Worm (Caenorhabditis elegans) whole organism, midembryonic: ENCODE data around the gene C02F5.13.

ENCODE experiments used
- T22C8.4 ChIP-seq: fragments of 200-800 bp; sonication (Bioruptor generic); IDR thresholded peaks from 2 replicates; pipeline ENCODE4 v1.3.6; 2022; ENCODE audit warnings: missing genetic modification characterization, missing compliant biosample characterization
- cog-1 ChIP-seq: sonication (generic microtip); optimal IDR thresholded peaks from 2 replicates; lab custom pipeline; 2016; ENCODE audit warnings: missing genetic modification characterization, missing compliant biosample characterization
- flt-1 ChIP-seq: fragments of 200-800 bp; sonication (Bioruptor generic); IDR thresholded peaks from 2 replicates; pipeline ENCODE4 v1.3.6; 2022; ENCODE audit warnings: missing genetic modification characterization, missing compliant biosample characterization
- klf-2 ChIP-seq: fragments of 200-800 bp; sonication (Bioruptor generic); conservative IDR thresholded peaks from 2 replicates; pipeline ENCODE4 v1.3.6; 2022; ENCODE audit warnings: missing genetic modification reagents, missing genetic modification characterization, missing compliant biosample characterization
- med-1 ChIP-seq: sonication (generic microtip); optimal IDR thresholded peaks from 2 replicates; lab custom pipeline; 2017; ENCODE audit warnings: missing genetic modification characterization, mild to moderate bottlenecking, missing compliant biosample characterization, antibody characterized with exemption, missing genetic modification reagents; ENCODE audit not compliant: insufficient read depth
- ref-1 ChIP-seq: fragments of 200-800 bp; sonication (Bioruptor generic); conservative IDR thresholded peaks from 2 replicates; pipeline ENCODE4 v1.3.6; 2022; ENCODE audit warnings: missing genetic modification reagents, missing genetic modification characterization, missing compliant biosample characterization
- tab-1 ChIP-seq: fragments of 200-800 bp; sonication (Bioruptor generic); IDR thresholded peaks from 2 replicates; pipeline ENCODE4 v1.3.6; 2022; ENCODE audit warnings: missing genetic modification characterization, missing compliant biosample characterization
- ztf-23 ChIP-seq: fragments of 200-800 bp; sonication (Bioruptor generic); IDR thresholded peaks from 2 replicates; pipeline ENCODE4 v1.3.6; 2022; ENCODE audit warnings: missing genetic modification reagents, missing genetic modification characterization, missing compliant biosample characterization
- ztf-29 ChIP-seq: fragments of 200-800 bp; sonication (Bioruptor generic); IDR thresholded peaks from 2 replicates; pipeline ENCODE4 v1.3.6; 2022; ENCODE audit warnings: missing genetic modification reagents, missing genetic modification characterization, missing compliant biosample characterization

Gene C02F5.13

DNA sequence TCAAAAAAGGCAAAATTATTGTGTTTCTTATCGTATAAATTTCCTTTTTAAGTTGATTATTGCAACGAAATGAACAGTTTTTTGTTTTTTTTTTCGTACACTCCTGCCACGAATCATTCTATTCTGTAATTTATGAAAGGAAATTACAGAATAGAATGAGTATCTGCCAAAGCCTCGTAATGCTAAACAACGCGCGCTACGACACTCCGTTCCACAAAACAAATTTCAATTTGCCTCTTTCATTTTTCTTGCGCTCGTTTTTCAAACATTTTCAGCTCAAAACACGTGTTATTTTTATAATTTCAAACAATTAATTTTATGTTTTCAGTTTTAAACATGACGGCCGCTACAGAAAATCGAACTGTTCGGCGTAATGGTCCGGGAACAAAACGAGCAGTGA, 22.4 kb upstream of the C02F5.13 start, which contains the start of gene mob-4:
Gene mob-4, plus strand, starts transcription at position 329 of the 400 bp plus-strand sequence.
- no peak for TF ChIP-seq cog-1 (tag; lab: Kevin White, UChicago)
- no peak for TF ChIP-seq med-1 (GFP tag; lab: Kevin White, UChicago)

ce11 chrIII:8226178-8226577, 21.0 kb upstream of the C02F5.13 start, which contains the start of gene rfs-1:
TSS of gene rfs-1 (plus strand) at chrIII:8226478.
- TF ChIP-seq cog-1 (tag; lab: Kevin White, UChicago) (no peak), flt-1 (GFP tag; lab: Robert Waterston, UW) (no peak), ztf-23 (GFP tag; lab: Robert Waterston, UW) (no peak), tab-1 (no peak), med-1 (GFP tag; lab: Kevin White, UChicago) (no peak), ztf-29 (no peak), klf-2 (GFP tag; lab: Robert Waterston, UW) (no peak), T22C8.4 (no peak), ref-1 (GFP tag; lab: Robert Waterston, UW) (no peak)

- TF ChIP-seq flt-1 (GFP tag; lab: Robert Waterston, UW) (peak; percentile 63), ztf-29 (no peak), T22C8.4 (no peak), tab-1 (no peak), ztf-23 (GFP tag; lab: Robert Waterston, UW) (no peak), klf-2 (GFP tag; lab: Robert Waterston, UW) (no peak), cog-1 (tag; lab: Kevin White, UChicago) (no peak), ref-1 (GFP tag; lab: Robert Waterston, UW) (no peak)
Observed at ce11 chrIII:8227511-8227910, 19.6 kb upstream of the C02F5.13 start, which contains the start of gene fbxl-1. TSS of gene fbxl-1 (plus strand) at chrIII:8227830.

ce11 chrIII:8228916-8229315, 18.2 kb upstream of the C02F5.13 start:
- TF ChIP-seq flt-1 (GFP tag; lab: Robert Waterston, UW) (no peak), med-1 (GFP tag; lab: Kevin White, UChicago) (no peak), T22C8.4 (no peak), ref-1 (GFP tag; lab: Robert Waterston, UW) (no peak), cog-1 (tag; lab: Kevin White, UChicago) (no peak), klf-2 (GFP tag; lab: Robert Waterston, UW) (no peak), tab-1 (no peak), ztf-29 (no peak), ztf-23 (GFP tag; lab: Robert Waterston, UW) (no peak)

ce11 chrIII:8229480-8229879, 17.7 kb upstream of the C02F5.13 start:
- TF ChIP-seq ref-1 (GFP tag; lab: Robert Waterston, UW) (no peak), flt-1 (GFP tag; lab: Robert Waterston, UW) (no peak), klf-2 (GFP tag; lab: Robert Waterston, UW) (no peak)

- TF ChIP-seq ztf-23 (GFP tag; lab: Robert Waterston, UW) = no peak
- TF ChIP-seq ztf-29 = no peak
- TF ChIP-seq tab-1 = no peak
- no peak for TF ChIP-seq klf-2 (GFP tag; lab: Robert Waterston, UW)
- TF ChIP-seq T22C8.4 = no peak
- TF ChIP-seq cog-1 (tag; lab: Kevin White, UChicago) = no peak
- TF ChIP-seq ref-1 (GFP tag; lab: Robert Waterston, UW) = no peak
Observed at ce11 chrIII:8232634-8233033, 14.5 kb upstream of the C02F5.13 start, which contains the start of gene henn-1. TSS of gene henn-1 (plus strand) at chrIII:8232651.

DNA sequence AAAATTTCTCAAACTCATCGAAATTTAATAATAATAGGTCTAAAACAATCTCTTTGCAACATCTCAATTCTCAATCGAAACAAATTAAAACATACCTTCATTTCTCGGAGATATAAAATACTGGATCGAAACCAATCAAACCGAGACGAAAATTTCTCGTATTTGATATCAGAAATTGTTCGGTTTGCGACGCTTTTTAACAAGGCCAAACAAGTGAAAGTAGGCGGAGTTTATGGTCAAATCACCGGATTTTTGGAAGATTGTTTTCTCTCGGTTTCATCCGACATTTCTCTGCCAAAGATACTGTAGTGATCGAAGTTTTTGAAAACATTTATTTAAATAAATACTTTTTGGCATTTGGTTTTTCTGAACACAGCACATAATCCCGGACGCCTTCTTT, 11.8 kb upstream of the C02F5.13 start, which contains the start of gene C02F5.14:
Gene C02F5.14, minus strand, starts transcription at position 157 of the 400 bp plus-strand sequence.
- TF ChIP-seq T22C8.4 = no peak
- TF ChIP-seq ztf-23 (GFP tag; lab: Robert Waterston, UW) = no peak
- no peak for TF ChIP-seq med-1 (GFP tag; lab: Kevin White, UChicago)

DNA sequence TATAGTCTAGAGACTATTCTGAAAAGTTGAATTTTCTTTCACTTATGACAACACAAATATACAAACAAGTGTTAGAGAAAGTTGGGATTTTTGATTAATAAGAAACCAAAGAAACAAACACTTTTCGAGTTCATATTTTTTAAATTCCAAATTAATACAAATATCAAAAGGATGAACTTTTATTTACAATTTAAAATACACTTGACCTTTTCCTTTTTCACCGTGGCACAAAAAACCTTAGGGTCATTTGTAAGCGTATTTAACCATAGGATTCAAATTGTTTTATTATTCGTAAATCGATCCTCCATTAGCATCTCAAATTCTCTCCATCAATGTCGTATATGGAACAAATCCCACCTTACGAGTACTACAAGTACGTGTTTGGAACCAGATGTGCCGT, 11.3 kb upstream of the C02F5.13 start, which contains the start of gene C02F5.5:
Gene C02F5.5, plus strand, starts transcription at position 301 of the 400 bp plus-strand sequence.
- no peak for TF ChIP-seq ref-1 (GFP tag; lab: Robert Waterston, UW)
- TF ChIP-seq ztf-23 (GFP tag; lab: Robert Waterston, UW) = no peak
- TF ChIP-seq klf-2 (GFP tag; lab: Robert Waterston, UW) = no peak
- TF ChIP-seq flt-1 (GFP tag; lab: Robert Waterston, UW) = no peak
- TF ChIP-seq tab-1 = no peak
- TF ChIP-seq T22C8.4 = no peak
- TF ChIP-seq med-1 (GFP tag; lab: Kevin White, UChicago) = no peak
- TF ChIP-seq ztf-29 = no peak
- no peak for TF ChIP-seq cog-1 (tag; lab: Kevin White, UChicago)

DNA sequence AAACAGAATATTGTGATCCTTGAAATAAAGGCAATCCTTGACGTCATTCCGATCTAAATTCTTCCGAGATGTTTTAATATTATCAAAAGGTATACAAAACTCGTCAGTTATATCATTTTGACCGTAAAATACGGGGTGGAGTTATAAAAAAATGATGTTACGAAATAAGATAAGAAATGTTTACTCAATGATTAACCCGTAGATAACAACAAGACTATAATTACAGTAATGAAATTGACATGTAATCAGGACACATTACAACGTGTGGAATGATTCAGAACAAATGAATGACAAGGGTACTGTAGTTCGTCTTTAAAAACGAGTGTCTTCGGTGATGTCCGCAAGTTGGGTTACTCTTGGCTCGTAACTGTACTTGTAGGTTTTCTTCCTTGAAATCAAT, 9.3 kb upstream of the C02F5.13 start, which contains the start of gene tsp-2:
Gene tsp-2, minus strand, starts transcription at position 109 of the 400 bp plus-strand sequence.
- TF ChIP-seq ztf-23 (GFP tag; lab: Robert Waterston, UW) = no peak
- TF ChIP-seq klf-2 (GFP tag; lab: Robert Waterston, UW) = no peak
- TF ChIP-seq tab-1 = no peak

DNA sequence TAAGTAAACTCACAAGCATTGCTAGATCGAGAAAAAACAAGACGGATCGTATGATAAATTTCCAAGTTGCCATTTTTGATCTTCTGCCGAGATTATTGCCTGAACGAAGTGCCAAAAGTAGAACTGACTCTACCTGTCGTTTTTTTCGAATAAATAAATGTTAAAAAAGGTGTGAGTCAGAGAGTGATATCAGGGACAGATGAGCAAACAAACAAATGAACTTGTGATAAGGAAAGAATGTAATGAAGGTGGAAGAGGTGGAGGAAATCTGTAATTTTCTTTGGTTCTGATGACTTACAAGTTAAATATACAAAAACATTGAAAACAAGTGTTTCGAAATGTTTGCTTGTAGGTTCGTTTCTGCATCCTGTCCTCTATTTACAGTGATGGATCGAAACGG, 7.8 kb upstream of the C02F5.13 start, which contains the start of gene tsp-1:
Gene tsp-1, minus strand, starts transcription at position 99 of the 400 bp plus-strand sequence.
- TF ChIP-seq ztf-23 (GFP tag; lab: Robert Waterston, UW) (no peak), tab-1 (no peak), flt-1 (GFP tag; lab: Robert Waterston, UW) (no peak), med-1 (GFP tag; lab: Kevin White, UChicago) (no peak), ztf-29 (no peak), T22C8.4 (no peak), cog-1 (tag; lab: Kevin White, UChicago) (no peak), ref-1 (GFP tag; lab: Robert Waterston, UW) (no peak), klf-2 (GFP tag; lab: Robert Waterston, UW) (no peak)
